Worm (Caenorhabditis elegans) whole organism, late embryonic: Measurements from ENCODE around the gene srz-75.

ENCODE experiments used
- F13H6.1 ChIP-seq: sonication (generic microtip); optimal IDR thresholded peaks from 2 replicates; lab custom pipeline; 2016; ENCODE audit warnings: missing genetic modification characterization, missing compliant biosample characterization
- ceh-14 ChIP-seq: sonication (generic microtip); optimal IDR thresholded peaks from 2 replicates; lab custom pipeline; 2016; ENCODE audit warnings: missing genotype, missing genetic modification characterization, missing compliant biosample characterization
- fkh-10 ChIP-seq: fragments of 150-350 bp; optimal IDR thresholded peaks from 2 replicates; lab custom pipeline; 2014; ENCODE audit warnings: missing biosample characterization, missing genetic modification reagents, missing genetic modification characterization
- unc-55 ChIP-seq: sonication (generic microtip); optimal IDR thresholded peaks from 2 replicates; lab custom pipeline; 2017; ENCODE audit warnings: missing biosample characterization, missing genetic modification reagents, missing genetic modification characterization

ce11 chrIV:16323373-16323772, 32.7 kb upstream of the srz-75 start, which contains the start of gene srz-104:
- TF ChIP-seq F13H6.1 (tag; lab: Kevin White, UChicago) (no peak), fkh-10 (no peak), unc-55 (no peak), ceh-14 (tag; lab: Kevin White, UChicago) (no peak)
